Worm (Caenorhabditis elegans) whole organism, late embryonic: ENCODE data around the gene K05F1.8.

Source experiments
- C38D4.7 ChIP-seq: fragments of 200-800 bp; sonication (Bioruptor generic); optimal IDR thresholded peaks from 2 replicates; lab custom pipeline; 2018; ENCODE audit warnings: mild to moderate bottlenecking, missing genetic modification characterization, moderate library complexity, missing compliant biosample characterization
- K02D7.2 ChIP-seq: sonication (generic microtip); optimal IDR thresholded peaks from 2 replicates; lab custom pipeline; 2017; ENCODE audit warnings: mild to moderate bottlenecking, missing genetic modification characterization, missing compliant biosample characterization
- T23F11.4 ChIP-seq: fragments of 200-800 bp; sonication (Bioruptor generic); optimal IDR thresholded peaks from 2 replicates; lab custom pipeline; 2018; ENCODE audit warnings: mild to moderate bottlenecking, missing genetic modification characterization, missing compliant biosample characterization
- Y22D7AL.16 ChIP-seq: sonication (generic microtip); optimal IDR thresholded peaks from 2 replicates; lab custom pipeline; 2016; ENCODE audit warnings: missing genetic modification characterization, missing compliant biosample characterization
- ceh-14 ChIP-seq: sonication (generic microtip); optimal IDR thresholded peaks from 2 replicates; lab custom pipeline; 2016; ENCODE audit warnings: missing genotype, missing genetic modification characterization, missing compliant biosample characterization
- ceh-18 ChIP-seq: sonication (generic microtip); optimal IDR thresholded peaks from 2 replicates; lab custom pipeline; 2016; ENCODE audit warnings: missing genetic modification characterization, missing compliant biosample characterization
- ceh-19 ChIP-seq: fragments of 200-800 bp; sonication (Bioruptor generic); optimal IDR thresholded peaks from 2 replicates; lab custom pipeline; 2018; ENCODE audit warnings: mild to moderate bottlenecking, missing genetic modification characterization, missing compliant biosample characterization
- ceh-2 ChIP-seq: sonication (generic microtip); optimal IDR thresholded peaks from 2 replicates; lab custom pipeline; 2016; ENCODE audit warnings: missing genotype, missing genetic modification characterization, missing compliant biosample characterization
- ceh-22 ChIP-seq: sonication (generic microtip); optimal IDR thresholded peaks from 2 replicates; lab custom pipeline; 2017; ENCODE audit warnings: missing biosample characterization, missing genetic modification characterization
- ceh-24 ChIP-seq: sonication (generic microtip); optimal IDR thresholded peaks from 2 replicates; lab custom pipeline; 2016; ENCODE audit warnings: mild to moderate bottlenecking, missing genetic modification characterization, missing compliant biosample characterization
- ceh-30 ChIP-seq: fragments of 150-350 bp; optimal IDR thresholded peaks from 2 replicates; lab custom pipeline; 2014; ENCODE audit warnings: missing biosample characterization, missing genetic modification characterization
- ceh-34 ChIP-seq: sonication (generic microtip); optimal IDR thresholded peaks from 2 replicates; lab custom pipeline; 2016; ENCODE audit warnings: mild to moderate bottlenecking, missing genetic modification characterization, missing compliant biosample characterization
- ceh-45 ChIP-seq: fragments of 200-800 bp; sonication (Bioruptor generic); IDR thresholded peaks from 2 replicates; pipeline ENCODE4 v1.3.6; 2022; ENCODE audit warnings: missing genetic modification reagents, missing genetic modification characterization, missing compliant biosample characterization
- ceh-48 ChIP-seq: sonication (generic microtip); optimal IDR thresholded peaks from 2 replicates; lab custom pipeline; 2016; ENCODE audit warnings: missing genetic modification characterization, inconsistent platforms, missing compliant biosample characterization
- ceh-9 ChIP-seq: sonication (generic microtip); optimal IDR thresholded peaks from 2 replicates; lab custom pipeline; 2016; ENCODE audit warnings: mild to moderate bottlenecking, missing genetic modification characterization, inconsistent platforms, missing compliant biosample characterization
- che-1 ChIP-seq: sonication (generic microtip); optimal IDR thresholded peaks from 2 replicates; lab custom pipeline; 2016; ENCODE audit warnings: mild to moderate bottlenecking, missing genetic modification characterization, missing compliant biosample characterization
- dmd-4 ChIP-seq: sonication (generic microtip); optimal IDR thresholded peaks from 2 replicates; lab custom pipeline; 2016; ENCODE audit warnings: borderline replicate concordance, missing genetic modification characterization, missing compliant biosample characterization
- elt-2 ChIP-seq: sonication (generic microtip); optimal IDR thresholded peaks from 2 replicates; lab custom pipeline; 2016; ENCODE audit warnings: missing genetic modification reagents, missing genetic modification characterization, missing compliant biosample characterization
- elt-4 ChIP-seq: sonication (generic microtip); optimal IDR thresholded peaks from 2 replicates; lab custom pipeline; 2016; ENCODE audit warnings: missing genetic modification characterization, missing compliant biosample characterization
- ets-4 ChIP-seq: sonication (generic microtip); optimal IDR thresholded peaks from 2 replicates; lab custom pipeline; 2016; ENCODE audit warnings: missing genetic modification characterization, missing compliant biosample characterization
- hlh-13 ChIP-seq: fragments of 200-800 bp; sonication (Bioruptor generic); optimal IDR thresholded peaks from 2 replicates; lab custom pipeline; 2018; ENCODE audit warnings: mild to moderate bottlenecking, missing genetic modification characterization, missing compliant biosample characterization
- hlh-30 ChIP-seq: sonication (generic microtip); optimal IDR thresholded peaks from 2 replicates; lab custom pipeline; 2017; ENCODE audit warnings: antibody characterized with exemption, missing genetic modification characterization, missing compliant biosample characterization; ENCODE audit not compliant: insufficient read depth
- hlh-6 ChIP-seq: sonication (generic microtip); optimal IDR thresholded peaks from 2 replicates; lab custom pipeline; 2016; ENCODE audit warnings: missing genotype, missing genetic modification characterization, missing compliant biosample characterization
- hlh-8 ChIP-seq: sonication (generic microtip); optimal IDR thresholded peaks from 2 replicates; lab custom pipeline; 2016; ENCODE audit warnings: missing genotype, missing genetic modification characterization, missing compliant biosample characterization
- lim-6 ChIP-seq: sonication (generic microtip); optimal IDR thresholded peaks from 2 replicates; lab custom pipeline; 2016; ENCODE audit warnings: missing genetic modification characterization, missing compliant biosample characterization
- lin-11 ChIP-seq: fragments of 200-800 bp; sonication (Bioruptor generic); optimal IDR thresholded peaks from 2 replicates; lab custom pipeline; 2018; ENCODE audit warnings: mild to moderate bottlenecking, missing genetic modification characterization, missing compliant biosample characterization
- madf-2 ChIP-seq: sonication (generic microtip); optimal IDR thresholded peaks from 2 replicates; lab custom pipeline; 2017; ENCODE audit warnings: missing genetic modification characterization, missing compliant biosample characterization
- mec-3 ChIP-seq: sonication (generic microtip); optimal IDR thresholded peaks from 2 replicates; lab custom pipeline; 2016; ENCODE audit warnings: borderline replicate concordance, missing genetic modification characterization, missing compliant biosample characterization
- nfya-1 ChIP-seq: sonication (generic microtip); optimal IDR thresholded peaks from 2 replicates; lab custom pipeline; 2017; ENCODE audit warnings: missing genetic modification characterization, mild to moderate bottlenecking, missing compliant biosample characterization, antibody characterized with exemption, moderate library complexity
- nhr-11 ChIP-seq: fragments of 150-350 bp; optimal IDR thresholded peaks from 2 replicates; lab custom pipeline; 2014; ENCODE audit warnings: missing biosample characterization, missing genetic modification characterization
- nhr-232 ChIP-seq: sonication (generic microtip); optimal IDR thresholded peaks from 2 replicates; lab custom pipeline; 2016; ENCODE audit warnings: missing genetic modification characterization, missing compliant biosample characterization
- npax-4 ChIP-seq: sonication (generic microtip); optimal IDR thresholded peaks from 2 replicates; lab custom pipeline; 2016; ENCODE audit warnings: missing genetic modification characterization, missing compliant biosample characterization
- odd-2 ChIP-seq: sonication (generic microtip); optimal IDR thresholded peaks from 2 replicates; lab custom pipeline; 2017; ENCODE audit warnings: antibody characterized with exemption, mild to moderate bottlenecking, missing genetic modification characterization, missing compliant biosample characterization
- pag-3 ChIP-seq: sonication (generic microtip); optimal IDR thresholded peaks from 2 replicates; lab custom pipeline; 2016; ENCODE audit warnings: missing compliant biosample characterization, missing genetic modification characterization, borderline replicate concordance
- pat-9 ChIP-seq: fragments of 200-800 bp; sonication (Bioruptor generic); optimal IDR thresholded peaks from 2 replicates; lab custom pipeline; 2018; ENCODE audit warnings: mild to moderate bottlenecking, missing genetic modification characterization, moderate library complexity, missing compliant biosample characterization
- pax-1 ChIP-seq: fragments of 150-350 bp; optimal IDR thresholded peaks from 2 replicates; lab custom pipeline; 2014; ENCODE audit warnings: missing biosample characterization, missing genetic modification characterization
- pha-2 ChIP-seq: sonication (generic microtip); optimal IDR thresholded peaks from 2 replicates; lab custom pipeline; 2017; ENCODE audit warnings: mild to moderate bottlenecking, missing genetic modification characterization, missing compliant biosample characterization
- pha-4 ChIP-seq: fragments of 150-350 bp; optimal IDR thresholded peaks from 2 replicates; lab custom pipeline; 2018; ENCODE audit warnings: missing biosample characterization, missing genetic modification reagents, missing genetic modification characterization
- ref-2 ChIP-seq: sonication (generic microtip); optimal IDR thresholded peaks from 2 replicates; lab custom pipeline; 2016; ENCODE audit warnings: missing genetic modification characterization, missing compliant biosample characterization
- rnt-1 ChIP-seq: sonication (generic microtip); optimal IDR thresholded peaks from 2 replicates; lab custom pipeline; 2016; ENCODE audit warnings: missing genetic modification characterization, missing compliant biosample characterization
- sox-2 ChIP-seq: fragments of 200-800 bp; sonication (Bioruptor generic); IDR thresholded peaks from 2 replicates; pipeline ENCODE4 v1.3.6; 2022; ENCODE audit warnings: missing genetic modification reagents, missing genetic modification characterization, missing compliant biosample characterization
- sox-4 ChIP-seq: sonication (generic microtip); optimal IDR thresholded peaks from 2 replicates; lab custom pipeline; 2017; ENCODE audit warnings: mild to moderate bottlenecking, missing genetic modification characterization, inconsistent platforms, missing compliant biosample characterization
- syd-9 ChIP-seq: sonication (generic microtip); optimal IDR thresholded peaks from 2 replicates; lab custom pipeline; 2016; ENCODE audit warnings: mild to moderate bottlenecking, missing genetic modification characterization, moderate library complexity, missing compliant biosample characterization
- ttx-3 ChIP-seq: sonication (generic microtip); optimal IDR thresholded peaks from 2 replicates; lab custom pipeline; 2016; ENCODE audit warnings: missing genetic modification reagents, missing genetic modification characterization, missing compliant biosample characterization
- unc-3 ChIP-seq, 2 experiments: fragments of 200-800 bp in 1 of 2; sonication (Bioruptor generic) in 1 of 2; sonication (generic microtip) in 1 of 2; conservative IDR thresholded peaks in 1 of 2; optimal IDR thresholded peaks in 1 of 2; 2 replicates each; pipeline versions ENCODE4 v1.3.6 to Lab custom; 2016 to 2022; ENCODE audit warnings: missing compliant biosample characterization in 2 of 2, missing genetic modification characterization in 2 of 2, missing genetic modification reagents in 1 of 2
- unc-55 ChIP-seq: sonication (generic microtip); optimal IDR thresholded peaks from 2 replicates; lab custom pipeline; 2017; ENCODE audit warnings: missing biosample characterization, missing genetic modification reagents, missing genetic modification characterization
- zip-5 ChIP-seq: sonication (generic microtip); optimal IDR thresholded peaks from 2 replicates; lab custom pipeline; 2016; ENCODE audit warnings: missing genetic modification characterization, missing compliant biosample characterization
- ztf-16 ChIP-seq: sonication (generic microtip); optimal IDR thresholded peaks from 2 replicates; lab custom pipeline; 2017; ENCODE audit warnings: missing genetic modification characterization, missing compliant biosample characterization

The K05F1.8 gene

DNA sequence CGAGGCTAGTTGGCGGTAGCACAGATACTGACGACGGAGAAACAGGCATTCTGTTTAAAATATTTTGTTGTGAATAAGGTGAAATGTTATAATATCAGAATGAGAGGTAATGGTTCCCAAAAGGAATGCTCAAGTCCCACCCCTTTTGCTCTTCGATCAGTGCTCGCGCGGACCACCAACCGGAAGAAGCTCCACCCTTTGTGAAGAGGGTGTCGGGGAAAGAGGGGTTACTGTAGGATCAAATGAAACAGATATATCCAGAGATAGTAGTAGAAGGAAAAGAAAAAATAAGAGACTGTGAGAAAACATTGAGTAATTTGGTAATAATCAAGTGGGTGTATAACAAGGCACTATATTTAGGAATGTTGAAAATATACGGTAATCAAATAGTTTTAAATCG is 25.3 kb downstream of the K05F1.8 start, which contains the start of the genes dmd-5 and F10C1.1:
Gene dmd-5, minus strand, starts transcription at position 101 of the 400 bp plus-strand sequence.
Gene F10C1.1, plus strand, starts transcription at position 110 of the 400 bp plus-strand sequence.
- no peak for TF ChIP-seq pha-4 (tag; lab: Kevin White, UChicago)
- no peak for TF ChIP-seq hlh-13 (GFP tag; lab: Kevin White, UChicago)
- no peak for TF ChIP-seq ceh-24 (tag; lab: Kevin White, UChicago)
- no peak for TF ChIP-seq pat-9 (tag; lab: Kevin White, UChicago)
- no peak for TF ChIP-seq ceh-34 (tag; lab: Kevin White, UChicago)
- TF ChIP-seq ceh-45 (GFP tag; lab: Robert Waterston, UW): no peak
- no peak for TF ChIP-seq unc-55
- no peak for TF ChIP-seq ceh-30
- no peak for TF ChIP-seq npax-4 (tag; lab: Kevin White, UChicago)
- TF ChIP-seq hlh-8 (tag; lab: Kevin White, UChicago): no peak

- no peak for TF ChIP-seq ets-4 (tag; lab: Kevin White, UChicago)
- no peak for TF ChIP-seq pha-2
- no peak for TF ChIP-seq ceh-9 (tag; lab: Kevin White, UChicago)
- no peak for TF ChIP-seq mec-3
- TF ChIP-seq ztf-16 (tag; lab: Kevin White, UChicago): peak; percentile 28
- TF ChIP-seq lin-11 (tag; lab: Kevin White, UChicago): peak; percentile 12
- TF ChIP-seq syd-9 (tag; lab: Kevin White, UChicago): peak; percentile 35
- TF ChIP-seq odd-2 (tag; lab: Kevin White, UChicago): no peak
- peak; percentile 31 for TF ChIP-seq ceh-34 (tag; lab: Kevin White, UChicago)
- TF ChIP-seq sox-2 (GFP tag; lab: Robert Waterston, UW): no peak; the same call in 1 of the 2 replicates
- peak; percentile 30 for TF ChIP-seq zip-5
- peak; percentile 47 for TF ChIP-seq madf-2 (tag; lab: Kevin White, UChicago)
- peak; percentile 53 for TF ChIP-seq pat-9 (tag; lab: Kevin White, UChicago)
- peak; percentile 44 for TF ChIP-seq nhr-232 (tag; lab: Kevin White, UChicago)
- TF ChIP-seq elt-2: peak; percentile 87
- peak; percentile 36 for TF ChIP-seq ttx-3 (tag; lab: Kevin White, UChicago)
- TF ChIP-seq dmd-4 (tag; lab: Kevin White, UChicago): no peak
- no peak for TF ChIP-seq lim-6 (tag; lab: Kevin White, UChicago)
- TF ChIP-seq pax-1 (tag; lab: Kevin White, UChicago): no peak
- no peak for TF ChIP-seq unc-55
- TF ChIP-seq ceh-18: peak; percentile 37
- no peak for TF ChIP-seq pha-4 (tag; lab: Kevin White, UChicago)
- peak; percentile 26 for TF ChIP-seq ceh-14
- peak; percentile 21; the same call in 1 of the 2 replicates for TF ChIP-seq unc-3 (GFP tag; conservative IDR thresholded peaks at IDR 0.05; lab: Robert Waterston, UW)
- TF ChIP-seq unc-3 (tag; optimal IDR thresholded peaks at IDR 0.05; lab: Kevin White, UChicago): no peak
- peak; percentile 23 for TF ChIP-seq nfya-1 (tag; lab: Kevin White, UChicago)
- peak; percentile 51 for TF ChIP-seq T23F11.4 (GFP tag; lab: Kevin White, UChicago)
- peak; percentile 46 for TF ChIP-seq ceh-2 (tag; lab: Kevin White, UChicago)
- peak; percentile 60 for TF ChIP-seq C38D4.7 (GFP tag; lab: Kevin White, UChicago)
- no peak for TF ChIP-seq ceh-19 (GFP tag; lab: Kevin White, UChicago)
- TF ChIP-seq K02D7.2 (tag; lab: Kevin White, UChicago): no peak
- peak; percentile 56 for TF ChIP-seq sox-4 (tag; lab: Kevin White, UChicago)
- peak; percentile 18 for TF ChIP-seq Y22D7AL.16 (tag; lab: Kevin White, UChicago)
- no peak for TF ChIP-seq rnt-1
- TF ChIP-seq ceh-48 (tag; lab: Kevin White, UChicago): peak; percentile 33
- TF ChIP-seq hlh-6 (tag; lab: Kevin White, UChicago): peak; percentile 48
- TF ChIP-seq ceh-22 (tag; lab: Kevin White, UChicago): no peak
- peak; percentile 70 for TF ChIP-seq che-1
- peak; percentile 39 for TF ChIP-seq hlh-30 (tag; lab: Kevin White, UChicago)
- peak; percentile 59 for TF ChIP-seq ref-2 (tag; lab: Kevin White, UChicago)
- TF ChIP-seq pag-3 (tag; lab: Kevin White, UChicago): no peak
- no peak for TF ChIP-seq nhr-11 (tag; lab: Kevin White, UChicago)
- no peak for TF ChIP-seq elt-4 (tag; lab: Kevin White, UChicago)
- TF ChIP-seq ceh-24 (tag; lab: Kevin White, UChicago): peak; percentile 8
These were observed 26.8 kb downstream of the K05F1.8 start for ce11 chrII:5772547-5773142.
